Fruit fly (Drosophila melanogaster) whole organism, embryonic: ENCODE measurements around the gene CG12438.

Experiments used
- Atf3 ChIP-seq: fragments of 200-800 bp; sonication (Bioruptor generic); optimal IDR thresholded peaks from 3 replicates; lab custom pipeline; 2016; ENCODE audit warnings: missing biosample characterization, missing genetic modification characterization
- BtbVII ChIP-seq: fragments of 200-800 bp; sonication (Bioruptor generic); optimal IDR thresholded peaks from 3 replicates; lab custom pipeline; 2017; ENCODE audit warnings: missing biosample characterization, mild to moderate bottlenecking, missing genetic modification characterization
- Bteb2 ChIP-seq: fragments of 200-800 bp; sonication (Bioruptor generic); optimal IDR thresholded peaks from 2 replicates; lab custom pipeline; 2016; ENCODE audit warnings: missing biosample characterization, missing genetic modification characterization
- CG10147 ChIP-seq: fragments of 200-800 bp; sonication (Bioruptor generic); optimal IDR thresholded peaks from 2 replicates; lab custom pipeline; 2019; ENCODE audit warnings: missing biosample characterization, mild to moderate bottlenecking, missing genetic modification characterization, moderate library complexity
- CG10366 ChIP-seq: fragments of 200-800 bp; sonication (Bioruptor generic); IDR thresholded peaks from 2 replicates; pipeline ENCODE4 v1.3.6; 2022; ENCODE audit warnings: missing biosample characterization, missing genetic modification characterization
- CG10565 ChIP-seq: fragments of 200-800 bp; sonication (Bioruptor generic); optimal IDR thresholded peaks from 3 replicates; lab custom pipeline; 2016; ENCODE audit warnings: missing biosample characterization, mild to moderate bottlenecking, missing genetic modification characterization
- CG10979 ChIP-seq: fragments of 200-800 bp; sonication (Bioruptor generic); optimal IDR thresholded peaks from 2 replicates; lab custom pipeline; 2018; ENCODE audit warnings: missing biosample characterization, mild to moderate bottlenecking, missing genetic modification characterization, moderate library complexity
- CG11093 ChIP-seq: fragments of 200-800 bp; sonication (Bioruptor generic); IDR thresholded peaks from 3 replicates; pipeline ENCODE4 v1.3.6; 2022; ENCODE audit warnings: missing biosample characterization, missing genetic modification characterization
- CG11696 ChIP-seq: fragments of 200-800 bp; sonication (Bioruptor generic); IDR thresholded peaks from 2 replicates; pipeline ENCODE4 v1.3.6; 2022; ENCODE audit warnings: missing biosample characterization, missing genetic modification characterization
- CG12219 ChIP-seq: fragments of 200-800 bp; sonication (Bioruptor generic); optimal IDR thresholded peaks from 3 replicates; lab custom pipeline; 2018; ENCODE audit warnings: missing biosample characterization, mild to moderate bottlenecking, missing genetic modification characterization
- CG12391 ChIP-seq: fragments of 200-800 bp; sonication (Bioruptor generic); optimal IDR thresholded peaks from 3 replicates; lab custom pipeline; 2018; ENCODE audit warnings: missing biosample characterization, mild to moderate bottlenecking, missing genetic modification characterization, moderate library complexity
- CG12744 ChIP-seq: fragments of 200-800 bp; sonication (Bioruptor generic); optimal IDR thresholded peaks from 2 replicates; lab custom pipeline; 2016; ENCODE audit warnings: missing biosample characterization, missing genetic modification characterization
- CG15011 ChIP-seq: fragments of 200-800 bp; sonication (Bioruptor generic); optimal IDR thresholded peaks from 3 replicates; lab custom pipeline; 2018; ENCODE audit warnings: missing biosample characterization, mild to moderate bottlenecking, missing genetic modification characterization
- CG16779 ChIP-seq: fragments of 200-800 bp; sonication (Bioruptor generic); IDR thresholded peaks from 2 replicates; pipeline ENCODE4 v1.3.6; 2022; ENCODE audit warnings: missing biosample characterization, missing genetic modification characterization
- CG16815 ChIP-seq: fragments of 200-800 bp; sonication (Bioruptor generic); optimal IDR thresholded peaks from 3 replicates; lab custom pipeline; 2017; ENCODE audit warnings: missing biosample characterization, mild to moderate bottlenecking, missing genetic modification characterization
- CG3281 ChIP-seq: fragments of 200-800 bp; sonication (Bioruptor generic); optimal IDR thresholded peaks from 3 replicates; lab custom pipeline; 2017; ENCODE audit warnings: missing biosample characterization, mild to moderate bottlenecking, missing genetic modification characterization
- CG4328 ChIP-seq: fragments of 200-800 bp; sonication (Bioruptor generic); optimal IDR thresholded peaks from 3 replicates; lab custom pipeline; 2017; ENCODE audit warnings: missing biosample characterization, missing genetic modification reagents, missing genetic modification characterization
- CG4730 ChIP-seq: fragments of 200-800 bp; sonication (Bioruptor generic); IDR thresholded peaks from 2 replicates; pipeline ENCODE4 v1.3.6; 2022; ENCODE audit warnings: missing biosample characterization, missing genetic modification characterization
- CG7372 ChIP-seq: fragments of 200-800 bp; sonication (Bioruptor generic); IDR thresholded peaks from 2 replicates; pipeline ENCODE4 v1.3.6; 2022; ENCODE audit warnings: missing biosample characterization, missing genetic modification characterization
- CG8388 ChIP-seq: fragments of 200-800 bp; sonication (Bioruptor generic); optimal IDR thresholded peaks from 2 replicates; lab custom pipeline; 2019; ENCODE audit warnings: missing biosample characterization, mild to moderate bottlenecking, missing genetic modification characterization, moderate library complexity
- CG9609 ChIP-seq: fragments of 200-800 bp; sonication (Bioruptor generic); optimal IDR thresholded peaks from 3 replicates; lab custom pipeline; 2016; ENCODE audit warnings: missing biosample characterization, missing genetic modification characterization
- CG9727 ChIP-seq: fragments of 200-800 bp; sonication (Bioruptor generic); optimal IDR thresholded peaks from 3 replicates; lab custom pipeline; 2017; ENCODE audit warnings: missing biosample characterization, mild to moderate bottlenecking, missing genetic modification characterization
- CG9817 ChIP-seq: fragments of 200-800 bp; sonication (Bioruptor generic); optimal IDR thresholded peaks from 2 replicates; lab custom pipeline; 2018; ENCODE audit warnings: missing biosample characterization, mild to moderate bottlenecking, missing genetic modification characterization, moderate library complexity
- Chrac-16 ChIP-seq: fragments of 200-800 bp; sonication (Bioruptor generic); optimal IDR thresholded peaks from 3 replicates; lab custom pipeline; 2016; ENCODE audit warnings: missing biosample characterization, missing genetic modification characterization
- Dad ChIP-seq: fragments of 200-800 bp; sonication (Bioruptor generic); optimal IDR thresholded peaks from 3 replicates; lab custom pipeline; 2016; ENCODE audit warnings: missing biosample characterization, missing genetic modification characterization
- Fer3 ChIP-seq: fragments of 200-800 bp; sonication (Bioruptor generic); optimal IDR thresholded peaks from 2 replicates; lab custom pipeline; 2018; ENCODE audit warnings: missing biosample characterization, mild to moderate bottlenecking, missing genetic modification characterization, moderate library complexity
- HLH54F ChIP-seq: fragments of 200-800 bp; sonication (Bioruptor generic); optimal IDR thresholded peaks from 3 replicates; lab custom pipeline; 2016; ENCODE audit warnings: missing biosample characterization, missing genetic modification characterization
- HmgZ ChIP-seq: fragments of 200-800 bp; sonication (Bioruptor generic); optimal IDR thresholded peaks from 2 replicates; lab custom pipeline; 2018; ENCODE audit warnings: missing biosample characterization, mild to moderate bottlenecking, missing genetic modification characterization
- Nf-YC ChIP-seq: fragments of 200-800 bp; optimal IDR thresholded peaks from 3 replicates; lab custom pipeline; 2019; ENCODE audit warnings: missing biosample characterization, mild to moderate bottlenecking, missing genetic modification characterization, moderate library complexity
- Ptx1 ChIP-seq: fragments of 200-800 bp; sonication (Bioruptor generic); IDR thresholded peaks from 2 replicates; pipeline ENCODE4 v1.3.6; 2022; ENCODE audit warnings: missing biosample characterization, missing genetic modification characterization
- Ravus ChIP-seq: fragments of 200-800 bp; sonication (Bioruptor generic); IDR thresholded peaks from 2 replicates; pipeline ENCODE4 v1.3.6; 2022; ENCODE audit warnings: missing biosample characterization, missing genetic modification characterization
- Side ChIP-seq: fragments of 200-800 bp; sonication (Bioruptor generic); optimal IDR thresholded peaks from 2 replicates; lab custom pipeline; 2016; ENCODE audit warnings: missing biosample characterization, missing genetic modification characterization
- ap ChIP-seq: fragments of 200-800 bp; sonication (Bioruptor generic); IDR thresholded peaks from 2 replicates; pipeline ENCODE4 v1.3.6; 2022; ENCODE audit warnings: missing biosample characterization, missing genetic modification characterization
- br ChIP-seq: fragments of >200 bp; optimal IDR thresholded peaks from 2 replicates; lab custom pipeline; 2017
- cg ChIP-seq: fragments of 200-800 bp; sonication (Bioruptor generic); optimal IDR thresholded peaks from 3 replicates; lab custom pipeline; 2019; ENCODE audit warnings: missing biosample characterization, mild to moderate bottlenecking, missing genetic modification characterization, moderate library complexity
- danr ChIP-seq: fragments of 200-800 bp; sonication (Bioruptor generic); IDR thresholded peaks from 2 replicates; pipeline ENCODE4 v1.3.6; 2022; ENCODE audit warnings: missing biosample characterization, missing genetic modification characterization
- eyg ChIP-seq: fragments of 200-800 bp; sonication (Bioruptor generic); optimal IDR thresholded peaks from 3 replicates; lab custom pipeline; 2016; ENCODE audit warnings: missing biosample characterization, missing genetic modification characterization
- h ChIP-seq: fragments of >200 bp; optimal IDR thresholded peaks from 2 replicates; lab custom pipeline; 2017
- hkb ChIP-seq, 2 experiments: fragments of 200-800 bp in 1 of 2; fragments of >200 bp in 1 of 2; sonication (Bioruptor generic) in 1 of 2; IDR thresholded peaks in 1 of 2; optimal IDR thresholded peaks in 1 of 2; 2 replicates each; pipeline versions ENCODE4 v1.3.6 to Lab custom; 2017 to 2022; ENCODE audit warnings: missing biosample characterization in 1 of 2, missing genetic modification characterization in 1 of 2
- lbe ChIP-seq: fragments of 200-800 bp; sonication (Bioruptor generic); optimal IDR thresholded peaks from 2 replicates; lab custom pipeline; 2016; ENCODE audit warnings: missing biosample characterization, mild to moderate bottlenecking, missing genetic modification characterization
- lilli ChIP-seq: fragments of 200-800 bp; sonication (Bioruptor generic); optimal IDR thresholded peaks from 3 replicates; lab custom pipeline; 2016; ENCODE audit warnings: missing biosample characterization, missing genetic modification characterization
- odd ChIP-seq: fragments of 200-800 bp; sonication (Bioruptor generic); optimal IDR thresholded peaks from 2 replicates; lab custom pipeline; 2017; ENCODE audit warnings: missing biosample characterization, mild to moderate bottlenecking, missing genetic modification characterization
- pum ChIP-seq: fragments of 200-800 bp; sonication (Bioruptor generic); optimal IDR thresholded peaks from 2 replicates; lab custom pipeline; 2016; ENCODE audit warnings: missing biosample characterization, missing genetic modification characterization
- sc ChIP-seq, 3 experiments: fragments of >200 bp in 2 of 3; fragments of 200-800 bp in 1 of 3; sonication (Bioruptor generic) in 1 of 3; optimal IDR thresholded peaks; 2 replicates in 2 of 3; 3 replicates in 1 of 3; lab custom pipeline; 2017; ENCODE audit warnings: mild to moderate bottlenecking in 1 of 3, missing biosample characterization in 1 of 3, missing genetic modification characterization in 1 of 3, missing genetic modification reagents in 1 of 3
- so ChIP-seq: fragments of 200-800 bp; sonication (Bioruptor generic); IDR thresholded peaks from 3 replicates; pipeline ENCODE4 v1.3.6; 2022; ENCODE audit warnings: missing biosample characterization, missing genetic modification characterization
- sr ChIP-seq: fragments of 200-800 bp; sonication (Bioruptor generic); IDR thresholded peaks from 3 replicates; pipeline ENCODE4 v1.3.6; 2022; ENCODE audit warnings: missing biosample characterization, missing genetic modification characterization
- tgo ChIP-seq: fragments of 200-800 bp; sonication (Bioruptor generic); IDR thresholded peaks from 3 replicates; pipeline ENCODE4 v1.3.6; 2022; ENCODE audit warnings: missing biosample characterization, missing genetic modification characterization
- tx ChIP-seq: fragments of 200-800 bp; sonication (Bioruptor generic); optimal IDR thresholded peaks from 2 replicates; lab custom pipeline; 2016; ENCODE audit warnings: missing biosample characterization, missing genetic modification characterization
- wek ChIP-seq: fragments of 200-800 bp; sonication (Bioruptor generic); optimal IDR thresholded peaks from 3 replicates; lab custom pipeline; 2018; ENCODE audit warnings: missing biosample characterization, mild to moderate bottlenecking, missing genetic modification characterization, moderate library complexity
- wor ChIP-seq: fragments of 200-800 bp; sonication (Bioruptor generic); IDR thresholded peaks from 2 replicates; pipeline ENCODE4 v1.3.6; 2022; ENCODE audit warnings: missing biosample characterization, missing genetic modification characterization
- zen ChIP-seq: fragments of 200-800 bp; sonication (Bioruptor generic); optimal IDR thresholded peaks from 3 replicates; lab custom pipeline; 2018; ENCODE audit warnings: missing biosample characterization, mild to moderate bottlenecking, missing genetic modification characterization, moderate library complexity
- zfh1 ChIP-seq: fragments of 200-800 bp; sonication (Bioruptor generic); IDR thresholded peaks from 3 replicates; pipeline ENCODE4 v1.3.6; 2022; ENCODE audit warnings: missing biosample characterization, missing genetic modification characterization

Gene CG12438

dm6 chr2L:8732702-8733101 lies 19.4 kb upstream of the CG12438 start (continued):
- TF ChIP-seq cg (no peak), CG4328 (GFP tag; lab: Kevin White, UChicago) (no peak), lbe (GFP tag; lab: Kevin White, UChicago) (no peak), CG12744 (GFP tag; lab: Kevin White, UChicago) (no peak), CG9727 (GFP tag; lab: Kevin White, UChicago) (no peak), CG9817 (tag; lab: Kevin White, UChicago) (no peak), CG11696 (GFP tag; lab: Robert Waterston, UW) (no peak), CG7372 (GFP tag; lab: Robert Waterston, UW) (no peak), CG3281 (GFP tag; lab: Kevin White, UChicago) (no peak), Bteb2 (no peak), CG11093 (GFP tag; lab: Robert Waterston, UW) (no peak), wor (GFP tag; lab: Robert Waterston, UW) (0 out of 2 replicates have a peak, but pooled peaks have one; percentile 12), CG16815 (no peak), h (no peak), so (GFP tag; lab: Robert Waterston, UW) (peak; percentile 53; the same call in 2 of the 3 replicates), sr (GFP tag; lab: Robert Waterston, UW) (peak; percentile 30; the same call in 1 of the 3 replicates), pum (GFP tag; lab: Kevin White, UChicago) (no peak), HmgZ (tag; lab: Kevin White, UChicago) (no peak), Atf3 (no peak), CG8388 (GFP tag; lab: Kevin White, UChicago) (no peak), odd (GFP tag; lab: Kevin White, UChicago) (no peak), CG10979 (tag; lab: Kevin White, UChicago) (peak; percentile 10), sc (optimal IDR thresholded peaks at IDR 0.05; lab: Kevin White, UChicago) (no peak), sc (GFP tag; optimal IDR thresholded peaks at IDR 0.05; lab: Kevin White, UChicago) (no peak), Ravus (no peak; the same call in 1 of the 2 replicates), Ptx1 (peak; percentile 68; the same call in 1 of the 2 replicates), tgo (GFP tag; lab: Robert Waterston, UW) (peak; percentile 36; the same call in 2 of the 3 replicates), Side (no peak), CG4730 (GFP tag; lab: Robert Waterston, UW) (0 out of 2 replicates have a peak, but pooled peaks have one; percentile 11), CG10147 (GFP tag; lab: Kevin White, UChicago) (no peak), Fer3 (tag; lab: Kevin White, UChicago) (no peak), CG9609 (GFP tag; lab: Kevin White, UChicago) (no peak), BtbVII (GFP tag; lab: Kevin White, UChicago) (no peak), danr (GFP tag; lab: Robert Waterston, UW) (0 out of 2 replicates have a peak, but pooled peaks have one; percentile 31), ap (GFP tag; lab: Robert Waterston, UW) (no peak), hkb (optimal IDR thresholded peaks at IDR 0.05; lab: Kevin White, UChicago) (no peak), hkb (GFP tag; IDR thresholded peaks at IDR 0.05; lab: Robert Waterston, UW) (peak; percentile 63), CG10366 (GFP tag; lab: Robert Waterston, UW) (no peak), Dad (GFP tag; lab: Kevin White, UChicago) (no peak), wek (GFP tag; lab: Kevin White, UChicago) (no peak), br (lab: Kevin White, UChicago) (no peak), CG12219 (GFP tag; lab: Kevin White, UChicago) (no peak), CG15011 (GFP tag; lab: Kevin White, UChicago) (no peak), CG10565 (GFP tag; lab: Kevin White, UChicago) (no peak), Chrac-16 (GFP tag; lab: Kevin White, UChicago) (peak; percentile 23), eyg (GFP tag; lab: Kevin White, UChicago) (no peak), HLH54F (GFP tag; lab: Kevin White, UChicago) (no peak), CG12391 (tag; lab: Kevin White, UChicago) (peak; percentile 16), lilli (GFP tag; lab: Kevin White, UChicago) (peak; percentile 34), Nf-YC (tag; lab: Kevin White, UChicago) (no peak), tx (GFP tag; lab: Kevin White, UChicago) (no peak), zen (tag; lab: Kevin White, UChicago) (no peak), CG16779 (GFP tag; lab: Robert Waterston, UW) (no peak), zfh1 (GFP tag; lab: Robert Waterston, UW) (peak; percentile 50; the same call in 1 of the 3 replicates)
